Worm (Caenorhabditis elegans): ENCODE results near the gene Y73B6BL.31.

Gene Y73B6BL.31

ce11 chrIV:6480978-6481377, 39.3 kb downstream of the Y73B6BL.31 start (continued):
- TF ChIP-seq dmd-8 (GFP tag; IDR thresholded peaks at IDR 0.05) (peak; percentile 90), spr-1 (tag; optimal IDR thresholded peaks at IDR 0.05) (peak; percentile 54), duxl-1 (tag; optimal IDR thresholded peaks at IDR 0.05; ENCODE audit: poor library complexity) (peak; percentile 75), ceh-44 (GFP tag; IDR thresholded peaks at IDR 0.05) (peak; percentile 47; the same call in 1 of the 2 replicates), ama-1 (optimal IDR thresholded peaks at IDR 0.05) (no peak), ceh-32 (tag; optimal IDR thresholded peaks at IDR 0.05; ENCODE audit: poor library complexity) (no peak), cey-2 (tag; optimal IDR thresholded peaks at IDR 0.05; ENCODE audit: borderline replicate concordance, insufficient read depth) (no peak), F37D6.2 (tag; optimal IDR thresholded peaks at IDR 0.05) (no peak), mep-1 (tag; optimal IDR thresholded peaks at IDR 0.05) (peak; percentile 65), Y105C5A.15 (GFP tag; IDR thresholded peaks at IDR 0.05) (peak; percentile 88), ZK546.5 (tag; optimal IDR thresholded peaks at IDR 0.05) (no peak), dpl-1 (GFP tag; optimal IDR thresholded peaks at IDR 0.05) (peak; percentile 32), nhr-6 (tag; optimal IDR thresholded peaks at IDR 0.05) (no peak), egl-27 (tag; optimal IDR thresholded peaks at IDR 0.05) (no peak), hif-1 (tag; optimal IDR thresholded peaks at IDR 0.05) (peak in 1 of 2 experiments; percentile 12), attf-4 (tag; optimal IDR thresholded peaks at IDR 0.05) (no peak), lin-13 (GFP tag; optimal IDR thresholded peaks at IDR 0.05) (peak; percentile 12), nhr-42 (GFP tag; IDR thresholded peaks at IDR 0.05) (peak; percentile 62; the same call in 1 of the 2 replicates), vab-7 (GFP tag; IDR thresholded peaks at IDR 0.05) (no peak; the same call in 1 of the 2 replicates), set-16 (GFP tag; IDR thresholded peaks at IDR 0.05) (no peak), dmd-9 (GFP tag; IDR thresholded peaks at IDR 0.05) (peak; percentile 61; the same call in 1 of the 2 replicates), egl-43 (GFP tag; IDR thresholded peaks at IDR 0.05) (no peak), nhr-10 (tag; optimal IDR thresholded peaks at IDR 0.05) (no peak), zip-11 (GFP tag; IDR thresholded peaks at IDR 0.05) (0 out of 2 replicates have a peak, but pooled peaks have one; percentile 41), daf-8 (GFP tag; IDR thresholded peaks at IDR 0.05) (no peak), madf-5 (GFP tag; IDR thresholded peaks at IDR 0.05) (peak; percentile 81 to 84; a peak in 3 of 4 replicates), gei-8 (GFP tag; optimal IDR thresholded peaks at IDR 0.05) (peak; percentile 32), daf-16 (GFP tag; optimal IDR thresholded peaks at IDR 0.05) (peak; percentile 12 to 83), daf-16 (tag; optimal IDR thresholded peaks at IDR 0.05) (peak; percentile 55), ctbp-1 (GFP tag; IDR thresholded peaks at IDR 0.05) (peak; percentile 66; the same call in 1 of the 2 replicates), pha-4 (GFP tag; IDR thresholded peaks at IDR 0.05) (peak; percentile 87; the same call in 1 of the 2 replicates), pha-4 (tag; optimal IDR thresholded peaks at IDR 0.05) (no peak), mxl-2 (GFP tag; conservative IDR thresholded peaks at IDR 0.05) (no peak), ztf-7 (tag; optimal IDR thresholded peaks at IDR 0.05) (peak; percentile 8), zip-2 (tag; optimal IDR thresholded peaks at IDR 0.05) (peak; percentile 51), skn-1 (tag; optimal IDR thresholded peaks at IDR 0.05) (no peak), F49E8.2 (tag; optimal IDR thresholded peaks at IDR 0.05; ENCODE audit: borderline replicate concordance) (peak; percentile 36), madf-9 (GFP tag; conservative IDR thresholded peaks at IDR 0.05) (peak; percentile 64), lir-3 (tag; optimal IDR thresholded peaks at IDR 0.05) (peak; percentile 14), R02D3.7 (tag; optimal IDR thresholded peaks at IDR 0.05) (no peak), unc-39 (tag; optimal IDR thresholded peaks at IDR 0.05) (no peak), nhr-237 (tag; optimal IDR thresholded peaks at IDR 0.05) (no peak), mdl-1 (tag; optimal IDR thresholded peaks at IDR 0.05) (no peak), nhr-11 (tag; optimal IDR thresholded peaks at IDR 0.05) (no peak), lin-39 (tag; optimal IDR thresholded peaks at IDR 0.05) (no peak), unc-62 (GFP tag; optimal IDR thresholded peaks at IDR 0.05 in 1 of 2) (no peak), unc-62 (tag; optimal IDR thresholded peaks at IDR 0.05) (no peak), lsy-2 (tag; optimal IDR thresholded peaks at IDR 0.05) (no peak), daf-19 (GFP tag; conservative IDR thresholded peaks at IDR 0.05) (peak; percentile 74; the same call in 1 of the 2 replicates), lim-7 (GFP tag; IDR thresholded peaks at IDR 0.05) (peak; percentile 93), sdz-12 (GFP tag; optimal IDR thresholded peaks at IDR 0.05) (no peak), ceh-20 (GFP tag; IDR thresholded peaks at IDR 0.05) (0 out of 2 replicates have a peak, but pooled peaks have one; percentile 24)

Measured in whole organism, L4 larva.